Worm (Caenorhabditis elegans) whole organism, midembryonic: Measurements from ENCODE around the gene odr-2.

Source experiments
- T22C8.4 ChIP-seq: fragments of 200-800 bp; sonication (Bioruptor generic); IDR thresholded peaks from 2 replicates; pipeline ENCODE4 v1.3.6; 2022; ENCODE audit warnings: missing genetic modification characterization, missing compliant biosample characterization
- cog-1 ChIP-seq: sonication (generic microtip); optimal IDR thresholded peaks from 2 replicates; lab custom pipeline; 2016; ENCODE audit warnings: missing genetic modification characterization, missing compliant biosample characterization
- flt-1 ChIP-seq: fragments of 200-800 bp; sonication (Bioruptor generic); IDR thresholded peaks from 2 replicates; pipeline ENCODE4 v1.3.6; 2022; ENCODE audit warnings: missing genetic modification characterization, missing compliant biosample characterization
- klf-2 ChIP-seq: fragments of 200-800 bp; sonication (Bioruptor generic); conservative IDR thresholded peaks from 2 replicates; pipeline ENCODE4 v1.3.6; 2022; ENCODE audit warnings: missing genetic modification reagents, missing genetic modification characterization, missing compliant biosample characterization
- med-1 ChIP-seq: sonication (generic microtip); optimal IDR thresholded peaks from 2 replicates; lab custom pipeline; 2017; ENCODE audit warnings: missing genetic modification characterization, mild to moderate bottlenecking, missing compliant biosample characterization, antibody characterized with exemption, missing genetic modification reagents; ENCODE audit not compliant: insufficient read depth
- ref-1 ChIP-seq: fragments of 200-800 bp; sonication (Bioruptor generic); conservative IDR thresholded peaks from 2 replicates; pipeline ENCODE4 v1.3.6; 2022; ENCODE audit warnings: missing genetic modification reagents, missing genetic modification characterization, missing compliant biosample characterization
- ztf-23 ChIP-seq: fragments of 200-800 bp; sonication (Bioruptor generic); IDR thresholded peaks from 2 replicates; pipeline ENCODE4 v1.3.6; 2022; ENCODE audit warnings: missing genetic modification reagents, missing genetic modification characterization, missing compliant biosample characterization
- ztf-29 ChIP-seq: fragments of 200-800 bp; sonication (Bioruptor generic); IDR thresholded peaks from 2 replicates; pipeline ENCODE4 v1.3.6; 2022; ENCODE audit warnings: missing genetic modification reagents, missing genetic modification characterization, missing compliant biosample characterization

DNA sequence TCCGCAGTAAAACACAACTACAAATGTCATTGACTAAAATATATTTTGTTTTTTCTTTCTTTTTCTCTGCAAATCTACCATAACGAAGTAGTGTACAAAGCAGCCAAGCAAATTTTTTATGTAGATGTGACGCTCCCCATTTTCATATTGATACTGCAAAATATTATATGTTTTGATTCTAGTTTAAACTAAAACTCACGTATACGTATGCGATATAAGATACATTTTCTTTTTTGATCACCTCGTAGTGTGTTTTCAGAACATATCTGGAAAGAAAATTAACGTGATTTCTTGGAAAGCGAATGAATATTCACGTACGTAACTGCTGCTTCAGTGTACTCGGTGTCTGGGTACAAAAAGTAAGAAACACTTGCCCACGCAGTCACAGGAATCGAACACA lies 33.5 kb downstream of the odr-2 start:
- TF ChIP-seq ztf-29 (GFP tag; lab: Robert Waterston, UW) (no peak), cog-1 (tag; lab: Kevin White, UChicago) (no peak), klf-2 (GFP tag; lab: Robert Waterston, UW) (no peak), med-1 (no peak), ref-1 (GFP tag; lab: Robert Waterston, UW) (no peak), flt-1 (GFP tag; lab: Robert Waterston, UW) (no peak), ztf-23 (GFP tag; lab: Robert Waterston, UW) (no peak), T22C8.4 (GFP tag; lab: Robert Waterston, UW) (no peak)
